Fruit fly (Drosophila melanogaster): ENCODE results near the gene 5-HT2B.

- TF ChIP-seq insv (optimal IDR thresholded peaks at IDR 0.05): no peak
- no peak for TF ChIP-seq Myc (optimal IDR thresholded peaks at IDR 0.05)
- no peak for TF ChIP-seq psq (optimal IDR thresholded peaks at IDR 0.05)
- TF ChIP-seq h (optimal IDR thresholded peaks at IDR 0.05): no peak
Observed at dm6 chr3R:8528862-8529261, 49.1 kb upstream of the 5-HT2B start, which contains the start of gene CG11741.
